Worm (Caenorhabditis elegans): ENCODE data around the gene ifp-1.

ce11 chrX:9648098-9648574 lies 31.8 kb downstream of the ifp-1 start, which contains the start of gene F34H10.4:
- TF ChIP-seq nhr-237 (tag; optimal IDR thresholded peaks at IDR 0.05), result no peak
- no peak for TF ChIP-seq ama-1 (optimal IDR thresholded peaks at IDR 0.05)
- TF ChIP-seq sea-2 (GFP tag; optimal IDR thresholded peaks at IDR 0.05), result no peak
- TF ChIP-seq skn-1 (tag; optimal IDR thresholded peaks at IDR 0.05), result no peak
- TF ChIP-seq lin-39 (tag; optimal IDR thresholded peaks at IDR 0.05), result no peak
- TF ChIP-seq pha-4 (tag; optimal IDR thresholded peaks at IDR 0.05), result no peak
